Worm (Caenorhabditis elegans) whole organism, mixed stage, embryonic: ENCODE results near the gene chd-3.

ENCODE experiments used
- M03D4.4 ChIP-seq: sonication (generic microtip); optimal IDR thresholded peaks from 2 replicates; lab custom pipeline; 2017; ENCODE audit warnings: mild to moderate bottlenecking, missing genetic modification characterization, missing compliant biosample characterization
- bed-3 ChIP-seq: fragments of 200-800 bp; sonication (Bioruptor generic); optimal IDR thresholded peaks from 3 replicates; lab custom pipeline; 2018; ENCODE audit warnings: mild to moderate bottlenecking, missing genetic modification characterization, moderate library complexity, missing compliant biosample characterization
- blmp-1 ChIP-seq: fragments of 150-350 bp; optimal IDR thresholded peaks from 2 replicates; lab custom pipeline; 2014; ENCODE audit warnings: missing biosample characterization, missing genetic modification characterization
- ceh-39 ChIP-seq: fragments of 150-350 bp; optimal IDR thresholded peaks from 2 replicates; lab custom pipeline; 2014; ENCODE audit warnings: missing biosample characterization, missing genetic modification characterization
- ceh-43 ChIP-seq: fragments of 200-800 bp; sonication (Bioruptor generic); optimal IDR thresholded peaks from 2 replicates; lab custom pipeline; 2018; ENCODE audit warnings: mild to moderate bottlenecking, missing genetic modification characterization, moderate library complexity, missing compliant biosample characterization
- ceh-83 ChIP-seq: fragments of 200-800 bp; sonication (Bioruptor generic); optimal IDR thresholded peaks from 2 replicates; lab custom pipeline; 2018; ENCODE audit warnings: mild to moderate bottlenecking, missing genetic modification characterization, missing compliant biosample characterization
- ces-1 ChIP-seq: fragments of 150-350 bp; optimal IDR thresholded peaks from 2 replicates; lab custom pipeline; 2014; ENCODE audit warnings: missing biosample characterization, missing genetic modification reagents, missing genetic modification characterization
- cnd-1 ChIP-seq: fragments of 200-800 bp; sonication (Bioruptor generic); optimal IDR thresholded peaks from 2 replicates; lab custom pipeline; 2018; ENCODE audit warnings: mild to moderate bottlenecking, missing genetic modification characterization, missing compliant biosample characterization
- drap-1 ChIP-seq: fragments of 200-800 bp; sonication (Bioruptor generic); optimal IDR thresholded peaks from 3 replicates; lab custom pipeline; 2018; ENCODE audit warnings: mild to moderate bottlenecking, missing genetic modification characterization, missing compliant biosample characterization
- elt-1 ChIP-seq: sonication (generic microtip); optimal IDR thresholded peaks from 2 replicates; lab custom pipeline; 2017; ENCODE audit warnings: missing genetic modification characterization, mild to moderate bottlenecking, missing compliant biosample characterization, antibody characterized with exemption, moderate library complexity, borderline replicate concordance; ENCODE audit not compliant: insufficient read depth
- elt-3 ChIP-seq: fragments of 150-350 bp; optimal IDR thresholded peaks from 2 replicates; lab custom pipeline; 2014; ENCODE audit warnings: missing biosample characterization, missing genetic modification characterization
- flh-1 ChIP-seq: fragments of 200-800 bp; sonication (Bioruptor generic); optimal IDR thresholded peaks from 2 replicates; lab custom pipeline; 2018; ENCODE audit warnings: mild to moderate bottlenecking, missing genetic modification characterization, moderate library complexity, missing compliant biosample characterization
- ham-2 ChIP-seq: fragments of 200-800 bp; sonication (Bioruptor generic); optimal IDR thresholded peaks from 2 replicates; lab custom pipeline; 2018; ENCODE audit warnings: mild to moderate bottlenecking, missing genetic modification characterization, missing compliant biosample characterization
- hlh-1 ChIP-seq: fragments of 150-350 bp; optimal IDR thresholded peaks from 2 replicates; lab custom pipeline; 2014; ENCODE audit warnings: missing biosample characterization, missing genetic modification reagents, missing genetic modification characterization
- lin-13 ChIP-seq: fragments of 150-350 bp; optimal IDR thresholded peaks from 2 replicates; lab custom pipeline; 2014; ENCODE audit warnings: missing biosample characterization, missing genetic modification characterization
- lin-32 ChIP-seq: fragments of 200-800 bp; sonication (Bioruptor generic); optimal IDR thresholded peaks from 2 replicates; lab custom pipeline; 2018; ENCODE audit warnings: mild to moderate bottlenecking, missing genetic modification characterization, missing compliant biosample characterization
- lsy-2 ChIP-seq: fragments of 150-350 bp; optimal IDR thresholded peaks from 2 replicates; lab custom pipeline; 2014; ENCODE audit warnings: missing biosample characterization, missing genetic modification characterization
- mab-5 ChIP-seq: fragments of 150-350 bp; optimal IDR thresholded peaks from 2 replicates; lab custom pipeline; 2014; ENCODE audit warnings: missing biosample characterization, missing genetic modification characterization
- mep-1 ChIP-seq: fragments of 150-350 bp; optimal IDR thresholded peaks from 2 replicates; lab custom pipeline; 2017; ENCODE audit warnings: missing biosample characterization, missing genetic modification reagents, missing genetic modification characterization, inconsistent platforms
- mls-2 ChIP-seq: sonication (generic microtip); optimal IDR thresholded peaks from 2 replicates; lab custom pipeline; 2016; ENCODE audit warnings: mild to moderate bottlenecking, missing genetic modification characterization, moderate library complexity, missing compliant biosample characterization
- nhr-12 ChIP-seq: fragments of 150-350 bp; optimal IDR thresholded peaks from 2 replicates; lab custom pipeline; 2014; ENCODE audit warnings: missing biosample characterization, missing genetic modification characterization
- nhr-2 ChIP-seq: fragments of 150-350 bp; optimal IDR thresholded peaks from 2 replicates; lab custom pipeline; 2014; ENCODE audit warnings: missing biosample characterization, missing genetic modification characterization
- nhr-237 ChIP-seq: fragments of 150-350 bp; optimal IDR thresholded peaks from 2 replicates; lab custom pipeline; 2014; ENCODE audit warnings: missing biosample characterization, missing genetic modification characterization
- nhr-28 ChIP-seq: fragments of 150-350 bp; optimal IDR thresholded peaks from 2 replicates; lab custom pipeline; 2014; ENCODE audit warnings: missing biosample characterization, missing genetic modification characterization
- nhr-76 ChIP-seq: sonication (generic microtip); optimal IDR thresholded peaks from 2 replicates; lab custom pipeline; 2017; ENCODE audit warnings: missing biosample characterization, missing genetic modification characterization
- pha-4 ChIP-seq: fragments of 150-350 bp; optimal IDR thresholded peaks from 2 replicates; lab custom pipeline; 2018; ENCODE audit warnings: missing biosample characterization, missing genetic modification reagents, missing genetic modification characterization
- sem-2 ChIP-seq: fragments of 200-800 bp; sonication (Bioruptor generic); optimal IDR thresholded peaks from 2 replicates; lab custom pipeline; 2018; ENCODE audit warnings: mild to moderate bottlenecking, missing genetic modification characterization, missing compliant biosample characterization
- snpc-4 ChIP-seq: fragments of 150-350 bp; optimal IDR thresholded peaks from 2 replicates; lab custom pipeline; 2014; ENCODE audit warnings: missing biosample characterization, missing genetic modification characterization
- sptf-1 ChIP-seq: sonication (generic microtip); optimal IDR thresholded peaks from 2 replicates; lab custom pipeline; 2017; ENCODE audit warnings: mild to moderate bottlenecking, missing genetic modification characterization, moderate library complexity, missing compliant biosample characterization
- tbx-8 ChIP-seq: fragments of 200-800 bp; sonication (Bioruptor generic); optimal IDR thresholded peaks from 2 replicates; lab custom pipeline; 2018; ENCODE audit warnings: mild to moderate bottlenecking, missing genetic modification characterization, moderate library complexity, missing compliant biosample characterization
- unc-120 ChIP-seq: sonication (generic microtip); optimal IDR thresholded peaks from 2 replicates; lab custom pipeline; 2017; ENCODE audit warnings: missing genetic modification characterization, missing compliant biosample characterization; ENCODE audit not compliant: poor library complexity, severe bottlenecking
- unc-39 ChIP-seq: fragments of 150-350 bp; optimal IDR thresholded peaks from 2 replicates; lab custom pipeline; 2014; ENCODE audit warnings: missing biosample characterization, missing genetic modification characterization
- unc-62 ChIP-seq: fragments of 150-350 bp; optimal IDR thresholded peaks from 2 replicates; lab custom pipeline; 2014; ENCODE audit warnings: missing biosample characterization, missing genetic modification reagents, missing genetic modification characterization
- zip-8 ChIP-seq: fragments of 150-350 bp; optimal IDR thresholded peaks from 2 replicates; lab custom pipeline; 2014; ENCODE audit warnings: missing biosample characterization, missing genetic modification characterization
- ztf-11 ChIP-seq: fragments of 150-350 bp; optimal IDR thresholded peaks from 2 replicates; lab custom pipeline; 2014; ENCODE audit warnings: missing biosample characterization, missing genetic modification characterization

The chd-3 gene

ce11 chrX:12860711-12861287 lies 8.4 kb upstream of the chd-3 start, which contains the start of gene T14G8.3:
T14G8.3 (plus strand) TSS chrX:12861237.
- TF ChIP-seq lin-13 (tag; lab: Kevin White, UChicago) = peak; percentile 43
- TF ChIP-seq nhr-237 (tag; lab: Kevin White, UChicago) = no peak
- TF ChIP-seq unc-39 (tag; lab: Kevin White, UChicago) = no peak
- no peak for TF ChIP-seq ham-2 (GFP tag; lab: Kevin White, UChicago)
- TF ChIP-seq pha-4 (tag; lab: Kevin White, UChicago) = peak; percentile 42
- TF ChIP-seq mep-1 = peak; percentile 26
- no peak for TF ChIP-seq sem-2 (GFP tag; lab: Kevin White, UChicago)
- TF ChIP-seq hlh-1 = no peak
- TF ChIP-seq elt-3 (tag; lab: Kevin White, UChicago) = no peak
- TF ChIP-seq mls-2 = no peak
- TF ChIP-seq unc-62 (GFP tag; lab: Kevin White, UChicago) = no peak
- no peak for TF ChIP-seq ceh-39 (tag; lab: Kevin White, UChicago)
- no peak for TF ChIP-seq cnd-1
- no peak for TF ChIP-seq nhr-2 (tag; lab: Kevin White, UChicago)
- TF ChIP-seq M03D4.4 (tag; lab: Kevin White, UChicago) = no peak
- TF ChIP-seq nhr-76 = no peak
- no peak for TF ChIP-seq nhr-28 (tag; lab: Kevin White, UChicago)
- TF ChIP-seq sptf-1 (tag; lab: Kevin White, UChicago) = no peak
- TF ChIP-seq unc-120 (tag; lab: Kevin White, UChicago) = no peak
- no peak for TF ChIP-seq flh-1
- no peak for TF ChIP-seq ces-1 (GFP tag; lab: Kevin White, UChicago)
- no peak for TF ChIP-seq drap-1 (GFP tag; lab: Kevin White, UChicago)
- TF ChIP-seq ceh-83 (GFP tag; lab: Kevin White, UChicago) = no peak
- TF ChIP-seq zip-8 = peak; percentile 4
- no peak for TF ChIP-seq blmp-1 (tag; lab: Kevin White, UChicago)
- TF ChIP-seq lsy-2 = no peak
- TF ChIP-seq nhr-12 (tag; lab: Kevin White, UChicago) = no peak
- no peak for TF ChIP-seq ceh-43 (GFP tag; lab: Kevin White, UChicago)
- TF ChIP-seq lin-32 (GFP tag; lab: Kevin White, UChicago) = no peak
- TF ChIP-seq bed-3 = no peak
- no peak for TF ChIP-seq mab-5
- no peak for TF ChIP-seq tbx-8
- no peak for TF ChIP-seq ztf-11 (tag; lab: Kevin White, UChicago)
- no peak for TF ChIP-seq elt-1 (tag; lab: Kevin White, UChicago)

ce11 chrX:12857701-12858100 lies 5.3 kb upstream of the chd-3 start, which contains the start of gene T14G8.2:
T14G8.2 (plus strand) TSS chrX:12858001.
- TF ChIP-seq bed-3 (no peak), ces-1 (GFP tag; lab: Kevin White, UChicago) (peak; percentile 10), ceh-39 (tag; lab: Kevin White, UChicago) (no peak), snpc-4 (tag; lab: Kevin White, UChicago) (no peak), ceh-83 (GFP tag; lab: Kevin White, UChicago) (no peak), tbx-8 (no peak), nhr-2 (tag; lab: Kevin White, UChicago) (no peak), sptf-1 (tag; lab: Kevin White, UChicago) (no peak)

DNA sequence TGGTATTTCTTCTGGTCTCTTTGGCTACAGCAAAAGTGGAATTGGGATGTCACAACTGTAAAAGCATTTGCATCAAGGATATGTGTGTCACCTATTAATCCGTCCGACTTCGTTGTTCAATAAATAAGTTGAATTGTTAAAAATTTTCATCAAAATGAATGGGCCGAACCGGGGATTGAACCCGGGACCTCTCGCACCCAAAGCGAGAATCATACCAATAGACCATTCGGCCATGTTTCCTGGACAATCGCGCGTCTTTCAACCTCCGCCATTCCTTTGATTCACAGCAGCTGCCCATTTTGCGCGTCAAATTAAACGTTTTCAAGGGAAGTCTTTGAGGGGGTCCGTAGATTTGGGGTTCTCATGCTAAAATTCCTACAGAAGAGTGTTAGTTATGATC lies 2.3 kb upstream of the chd-3 start:
- TF ChIP-seq unc-120 (tag; lab: Kevin White, UChicago) (no peak), unc-62 (GFP tag; lab: Kevin White, UChicago) (no peak), zip-8 (no peak), drap-1 (GFP tag; lab: Kevin White, UChicago) (no peak)

DNA sequence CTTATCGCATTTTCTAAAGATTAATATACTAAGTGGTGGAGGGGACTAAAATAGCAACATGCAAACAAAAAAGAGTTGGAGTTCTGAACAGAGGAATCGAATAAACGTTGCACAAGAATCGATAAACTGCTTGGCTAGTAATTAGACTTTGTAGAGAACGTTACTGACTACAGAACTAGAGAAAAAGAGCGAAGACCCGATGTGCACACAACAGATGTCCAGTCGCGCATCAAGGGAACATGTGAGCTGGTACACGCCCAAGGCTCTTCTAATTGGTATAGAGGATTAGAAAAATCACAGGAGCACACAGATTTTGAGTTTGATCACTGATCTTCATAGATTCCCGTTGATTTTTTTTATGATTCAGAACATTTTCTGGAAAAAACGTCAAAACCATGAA lies 1.7 kb upstream of the chd-3 start:
- no peak for TF ChIP-seq lin-13 (tag; lab: Kevin White, UChicago)
- no peak for TF ChIP-seq unc-120 (tag; lab: Kevin White, UChicago)
- TF ChIP-seq drap-1 (GFP tag; lab: Kevin White, UChicago) = no peak
- peak; percentile 35 for TF ChIP-seq ceh-39 (tag; lab: Kevin White, UChicago)
- TF ChIP-seq blmp-1 (tag; lab: Kevin White, UChicago) = no peak
- no peak for TF ChIP-seq snpc-4 (tag; lab: Kevin White, UChicago)
- no peak for TF ChIP-seq mab-5
- TF ChIP-seq cnd-1 = no peak
- peak; percentile 66 for TF ChIP-seq ces-1 (GFP tag; lab: Kevin White, UChicago)
- peak; percentile 64 for TF ChIP-seq lin-32 (GFP tag; lab: Kevin White, UChicago)
- no peak for TF ChIP-seq nhr-76
- TF ChIP-seq hlh-1 = peak; percentile 9
- TF ChIP-seq nhr-237 (tag; lab: Kevin White, UChicago) = no peak
- no peak for TF ChIP-seq mls-2
- TF ChIP-seq tbx-8 = no peak
- no peak for TF ChIP-seq nhr-12 (tag; lab: Kevin White, UChicago)
- TF ChIP-seq nhr-2 (tag; lab: Kevin White, UChicago) = no peak
